Worm (Caenorhabditis elegans): ENCODE measurements around the gene ccdc-149.
A peak's percentile ranks its signal among the peaks of the same experiment; 100 is the strongest.

Gene ccdc-149

DNA sequence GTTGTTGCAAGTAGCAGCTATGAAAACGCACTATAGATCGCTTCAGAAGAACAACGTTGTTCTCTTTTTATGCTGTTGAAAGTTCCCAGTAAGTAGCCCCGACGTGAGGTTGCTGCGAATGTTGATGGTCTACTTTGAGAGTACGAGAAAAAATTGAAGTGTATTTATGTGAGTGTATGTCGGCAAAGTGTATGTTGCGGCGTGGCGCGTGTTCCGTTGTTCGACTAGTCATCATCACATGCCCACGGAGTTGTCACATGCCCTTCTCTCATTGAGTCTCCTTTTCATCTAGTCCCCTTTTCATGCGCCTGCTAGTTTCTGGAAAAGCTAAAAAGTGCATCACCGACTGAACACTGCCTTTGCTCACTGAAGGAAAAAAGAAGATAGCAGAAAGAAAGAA is 39.4 kb downstream of the ccdc-149 start (continued):
- TF ChIP-seq ztf-7 (tag; optimal IDR thresholded peaks at IDR 0.05) (no peak), dmd-6 (GFP tag; IDR thresholded peaks at IDR 0.05) (peak; percentile 76), daf-12 (tag; optimal IDR thresholded peaks at IDR 0.05) (no peak), zfp-2 (tag; optimal IDR thresholded peaks at IDR 0.05) (no peak), T20F7.1 (GFP tag; optimal IDR thresholded peaks at IDR 0.05) (no peak), hif-1 (tag; optimal IDR thresholded peaks at IDR 0.05) (peak in 1 of 2 experiments; percentile 86), aha-1 (tag) (peak; percentile 96), F44E2.7 (GFP tag; IDR thresholded peaks at IDR 0.05) (no peak), nhr-48 (tag; optimal IDR thresholded peaks at IDR 0.05) (peak; percentile 28), nhr-10 (tag; optimal IDR thresholded peaks at IDR 0.05) (peak; percentile 20), spr-1 (tag; optimal IDR thresholded peaks at IDR 0.05) (no peak), tag-97 (GFP tag; IDR thresholded peaks at IDR 0.05) (no peak), F26F4.8 (GFP tag; conservative IDR thresholded peaks at IDR 0.05) (no peak), arid-1 (GFP tag; conservative IDR thresholded peaks at IDR 0.05) (no peak), egl-27 (tag; optimal IDR thresholded peaks at IDR 0.05) (no peak), mxl-2 (GFP tag; conservative IDR thresholded peaks at IDR 0.05) (no peak), zfp-3 (GFP tag; conservative IDR thresholded peaks at IDR 0.05) (no peak), F49E8.2 (tag; optimal IDR thresholded peaks at IDR 0.05; ENCODE audit: borderline replicate concordance) (no peak), unc-39 (tag; optimal IDR thresholded peaks at IDR 0.05) (no peak), daf-19 (GFP tag; conservative IDR thresholded peaks at IDR 0.05) (no peak), ama-1 (optimal IDR thresholded peaks at IDR 0.05) (peak; percentile 15), snpc-4 (tag; optimal IDR thresholded peaks at IDR 0.05) (no peak), sdz-12 (GFP tag; optimal IDR thresholded peaks at IDR 0.05) (no peak), zip-2 (tag; optimal IDR thresholded peaks at IDR 0.05) (no peak), madf-5 (GFP tag; IDR thresholded peaks at IDR 0.05) (0 out of 4 replicates have a peak, but pooled peaks of 1 of the 2 experiments have one; percentile 54), ceh-28 (tag; optimal IDR thresholded peaks at IDR 0.05) (no peak), Y48G9A.11 (GFP tag; IDR thresholded peaks at IDR 0.05) (no peak), aly-2 (tag; optimal IDR thresholded peaks at IDR 0.05) (no peak), jun-1 (tag; optimal IDR thresholded peaks at IDR 0.05) (no peak), lin-39 (tag; optimal IDR thresholded peaks at IDR 0.05) (no peak), mes-2 (tag; optimal IDR thresholded peaks at IDR 0.05; ENCODE audit: poor library complexity, severe bottlenecking) (peak; percentile 35), zip-11 (GFP tag; IDR thresholded peaks at IDR 0.05) (no peak), F10B5.3 (tag; optimal IDR thresholded peaks at IDR 0.05) (no peak), attf-4 (tag; optimal IDR thresholded peaks at IDR 0.05) (no peak), ceh-20 (GFP tag; IDR thresholded peaks at IDR 0.05) (peak; percentile 77)

DNA sequence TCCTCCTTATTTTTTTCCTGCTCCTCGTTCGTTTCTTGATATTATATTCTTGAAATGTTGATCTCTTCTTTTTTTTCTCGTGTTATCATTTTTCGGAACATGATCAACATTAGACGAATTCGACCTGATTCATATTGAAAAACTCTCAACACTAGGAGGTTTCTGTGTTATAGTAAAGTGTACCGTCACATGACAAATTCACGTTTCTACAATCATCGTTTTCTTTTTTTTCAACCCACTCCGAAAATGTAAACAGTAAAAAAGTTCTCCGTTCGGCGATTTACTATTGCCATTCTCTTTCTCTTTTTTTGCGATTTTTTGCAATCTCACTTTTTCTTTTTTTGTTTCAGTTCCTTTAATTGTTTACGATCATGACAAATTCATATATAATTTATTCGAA is 39.8 kb downstream of the ccdc-149 start:
- TF ChIP-seq dve-1 (tag; optimal IDR thresholded peaks at IDR 0.05; ENCODE audit: insufficient read depth) = peak; percentile 9
- TF ChIP-seq F37D6.2 (tag; optimal IDR thresholded peaks at IDR 0.05) = no peak
- TF ChIP-seq hlh-30 (tag; optimal IDR thresholded peaks at IDR 0.05; ENCODE audit: insufficient read depth) = peak; percentile 43
- TF ChIP-seq pha-4 (GFP tag; IDR thresholded peaks at IDR 0.05) = no peak
- TF ChIP-seq pha-4 (tag; optimal IDR thresholded peaks at IDR 0.05) = peak; percentile 10

- TF ChIP-seq Y105C5A.15 (GFP tag; IDR thresholded peaks at IDR 0.05) (no peak), aha-1 (tag) (peak; percentile 95), ama-1 (optimal IDR thresholded peaks at IDR 0.05) (peak; percentile 21), lin-13 (GFP tag; optimal IDR thresholded peaks at IDR 0.05) (no peak), mdl-1 (tag; optimal IDR thresholded peaks at IDR 0.05) (peak in 1 of 2 experiments; percentile 80), ceh-28 (tag; optimal IDR thresholded peaks at IDR 0.05) (no peak), mdt-29 (GFP tag; IDR thresholded peaks at IDR 0.05) (no peak), attf-4 (tag; optimal IDR thresholded peaks at IDR 0.05) (no peak), spr-1 (tag; optimal IDR thresholded peaks at IDR 0.05) (no peak), dmd-6 (GFP tag; IDR thresholded peaks at IDR 0.05) (peak; percentile 56), nhr-77 (tag; optimal IDR thresholded peaks at IDR 0.05) (peak; percentile 80), ceh-62 (tag; optimal IDR thresholded peaks at IDR 0.05) (no peak), fos-1 (tag; optimal IDR thresholded peaks at IDR 0.05) (no peak), nhr-48 (tag; optimal IDR thresholded peaks at IDR 0.05) (no peak), hif-1 (tag; optimal IDR thresholded peaks at IDR 0.05) (peak in 1 of 2 experiments; percentile 13), nhr-111 (GFP tag; optimal IDR thresholded peaks at IDR 0.05) (no peak), snpc-1.2 (GFP tag; IDR thresholded peaks at IDR 0.05) (no peak), unc-62 (GFP tag; optimal IDR thresholded peaks at IDR 0.05 in 1 of 2) (peak in 1 of 2 experiments; percentile 84), unc-62 (tag; optimal IDR thresholded peaks at IDR 0.05) (no peak)
Observed at ce11 chrX:11469600-11469999, 41.7 kb downstream of the ccdc-149 start.

Data from whole organism, L4 larva.